Worm (Caenorhabditis elegans) whole organism, midembryonic: Measurements from ENCODE around the gene R05A10.6.

Experiments used
- T22C8.4 ChIP-seq: fragments of 200-800 bp; sonication (Bioruptor generic); IDR thresholded peaks from 2 replicates; pipeline ENCODE4 v1.3.6; 2022; ENCODE audit warnings: missing genetic modification characterization, missing compliant biosample characterization
- cog-1 ChIP-seq: sonication (generic microtip); optimal IDR thresholded peaks from 2 replicates; lab custom pipeline; 2016; ENCODE audit warnings: missing genetic modification characterization, missing compliant biosample characterization
- flt-1 ChIP-seq: fragments of 200-800 bp; sonication (Bioruptor generic); IDR thresholded peaks from 2 replicates; pipeline ENCODE4 v1.3.6; 2022; ENCODE audit warnings: missing genetic modification characterization, missing compliant biosample characterization
- klf-2 ChIP-seq: fragments of 200-800 bp; sonication (Bioruptor generic); conservative IDR thresholded peaks from 2 replicates; pipeline ENCODE4 v1.3.6; 2022; ENCODE audit warnings: missing genetic modification reagents, missing genetic modification characterization, missing compliant biosample characterization
- med-1 ChIP-seq: sonication (generic microtip); optimal IDR thresholded peaks from 2 replicates; lab custom pipeline; 2017; ENCODE audit warnings: missing genetic modification characterization, mild to moderate bottlenecking, missing compliant biosample characterization, antibody characterized with exemption, missing genetic modification reagents; ENCODE audit not compliant: insufficient read depth
- ref-1 ChIP-seq: fragments of 200-800 bp; sonication (Bioruptor generic); conservative IDR thresholded peaks from 2 replicates; pipeline ENCODE4 v1.3.6; 2022; ENCODE audit warnings: missing genetic modification reagents, missing genetic modification characterization, missing compliant biosample characterization
- tab-1 ChIP-seq: fragments of 200-800 bp; sonication (Bioruptor generic); IDR thresholded peaks from 2 replicates; pipeline ENCODE4 v1.3.6; 2022; ENCODE audit warnings: missing genetic modification characterization, missing compliant biosample characterization

DNA sequence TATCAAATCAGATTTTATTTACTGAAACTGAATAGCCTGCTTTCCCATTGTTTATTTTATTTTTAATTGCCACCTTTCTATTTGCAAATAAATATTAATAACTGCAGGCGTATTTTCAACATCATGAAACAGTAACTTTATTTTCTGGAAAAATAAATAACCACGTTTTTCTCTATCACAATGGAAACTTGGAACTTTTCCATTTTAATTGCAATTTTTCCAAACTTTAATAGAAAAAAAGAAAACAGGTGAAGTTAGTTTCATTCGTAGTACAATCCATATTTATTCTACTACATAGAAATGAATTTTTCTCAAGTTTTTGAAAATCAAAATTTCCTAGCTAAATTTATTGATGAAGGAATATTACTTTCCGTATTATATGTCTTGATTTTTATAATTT, 36.5 kb upstream of the R05A10.6 start, which contains the start of gene srz-42:
- no peak for TF ChIP-seq cog-1 (tag; lab: Kevin White, UChicago)
- TF ChIP-seq ref-1, result no peak
- no peak for TF ChIP-seq tab-1 (GFP tag; lab: Robert Waterston, UW)
- no peak for TF ChIP-seq T22C8.4 (GFP tag; lab: Robert Waterston, UW)
- no peak for TF ChIP-seq flt-1 (GFP tag; lab: Robert Waterston, UW)
- no peak for TF ChIP-seq klf-2 (GFP tag; lab: Robert Waterston, UW)
- no peak for TF ChIP-seq med-1 (GFP tag; lab: Kevin White, UChicago)
